Worm (Caenorhabditis elegans): ENCODE data around the gene oatr-1.

Gene oatr-1

DNA sequence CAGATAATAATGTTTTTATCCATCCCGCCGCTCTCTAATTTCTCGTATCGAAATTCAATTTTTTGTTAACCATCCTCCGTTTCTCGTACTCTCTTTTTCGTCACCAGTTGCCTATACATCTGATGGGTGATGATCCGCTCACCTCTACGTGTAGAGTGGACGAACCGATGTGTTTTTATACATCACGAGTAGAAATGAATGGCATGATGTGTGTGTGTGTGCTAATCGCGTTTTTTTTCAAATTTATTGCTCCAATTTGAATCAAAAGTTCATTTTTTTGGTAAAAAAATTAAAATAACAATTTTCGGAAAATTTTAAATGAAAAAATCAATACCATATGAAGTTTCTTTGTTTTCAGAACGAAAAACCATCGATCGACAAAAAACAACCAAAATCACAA is 40.0 kb downstream of the oatr-1 start:
- TF ChIP-seq nhr-12 (tag; optimal IDR thresholded peaks at IDR 0.05) = no peak
- TF ChIP-seq lin-11 (tag; optimal IDR thresholded peaks at IDR 0.05) = no peak
- TF ChIP-seq nhr-129 (tag; optimal IDR thresholded peaks at IDR 0.05) = peak; percentile 19

DNA sequence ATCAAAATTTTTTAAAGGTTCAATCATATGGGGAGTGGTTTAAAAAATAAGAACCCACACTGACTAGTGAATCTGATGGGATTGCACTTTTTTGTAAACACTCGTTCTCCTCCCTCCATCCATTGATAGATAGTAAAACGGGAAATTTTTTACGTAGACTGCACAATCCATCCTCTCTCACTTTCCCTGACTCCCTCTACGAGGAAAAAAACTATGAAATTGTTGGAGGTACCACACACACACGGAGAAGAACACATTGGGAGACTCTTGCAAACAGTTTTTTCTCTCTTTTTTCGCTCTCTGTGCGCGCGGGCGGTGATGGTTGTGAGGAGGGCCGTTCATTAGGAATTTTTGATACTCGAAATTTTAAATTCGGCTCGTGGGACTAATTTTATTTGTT is 40.6 kb downstream of the oatr-1 start:
- TF ChIP-seq alr-1 (tag; optimal IDR thresholded peaks at IDR 0.05) (no peak), nhr-11 (tag; optimal IDR thresholded peaks at IDR 0.05) (no peak), snpc-4 (tag; optimal IDR thresholded peaks at IDR 0.05) (no peak), nhr-77 (tag; optimal IDR thresholded peaks at IDR 0.05) (no peak), nhr-129 (tag; optimal IDR thresholded peaks at IDR 0.05) (peak; percentile 8), lsy-2 (tag; optimal IDR thresholded peaks at IDR 0.05) (no peak), unc-55 (GFP tag; optimal IDR thresholded peaks at IDR 0.05) (peak; percentile 65)

DNA sequence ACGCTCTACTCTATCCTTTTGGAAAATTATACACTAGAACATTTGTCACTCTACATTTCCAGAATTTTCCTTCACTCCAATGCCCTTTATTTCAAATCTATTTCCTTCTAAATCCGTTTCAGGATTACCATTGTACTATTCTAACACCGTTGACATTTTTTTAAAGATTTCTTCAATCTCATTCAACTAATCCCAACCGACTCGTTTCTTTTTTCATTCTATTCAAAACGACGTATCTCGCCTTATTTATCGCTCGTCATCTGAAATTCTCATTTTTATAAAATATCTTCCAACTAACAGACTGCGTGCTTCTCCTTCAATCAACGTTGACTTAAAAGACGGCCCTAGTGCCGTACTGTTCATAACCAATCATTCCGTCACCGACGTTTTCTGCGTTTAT is 42.9 kb downstream of the oatr-1 start, which contains the start of gene akap-1:
TSS of gene akap-1 (plus strand) at position 301 of the 400 bp plus-strand sequence.
- TF ChIP-seq elt-3 (tag; optimal IDR thresholded peaks at IDR 0.05) (no peak), ceh-16 (tag; optimal IDR thresholded peaks at IDR 0.05) (no peak), fos-1 (tag; optimal IDR thresholded peaks at IDR 0.05) (no peak), sem-4 (tag; optimal IDR thresholded peaks at IDR 0.05) (no peak), Y55F3AM.14 (GFP tag; optimal IDR thresholded peaks at IDR 0.05) (no peak), unc-62 (GFP tag; optimal IDR thresholded peaks at IDR 0.05) (no peak), ama-1 (optimal IDR thresholded peaks at IDR 0.05) (no peak), nhr-6 (tag; optimal IDR thresholded peaks at IDR 0.05) (no peak)

DNA sequence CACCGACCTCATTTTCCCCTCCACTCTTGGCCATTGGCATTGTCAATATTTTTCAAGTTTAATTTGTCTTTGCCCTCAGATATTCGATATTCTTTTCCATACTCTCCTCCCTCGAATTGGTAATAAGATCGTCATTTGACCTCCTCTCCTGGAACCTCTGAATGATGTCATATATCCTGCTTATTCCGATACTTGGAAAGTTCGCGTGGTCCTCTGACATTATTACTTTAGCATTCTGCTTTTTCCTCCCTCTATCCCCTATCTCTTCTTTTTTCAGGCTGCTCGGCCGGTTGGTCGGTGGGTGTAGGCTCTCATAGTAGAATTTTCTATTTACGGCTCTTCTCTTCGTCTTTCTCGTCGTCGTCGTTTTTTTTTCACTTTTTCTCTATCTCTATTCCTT is 43.5 kb downstream of the oatr-1 start:
- TF ChIP-seq ztf-4 (tag; optimal IDR thresholded peaks at IDR 0.05) (no peak), sma-3 (GFP tag; optimal IDR thresholded peaks at IDR 0.05) (no peak), unc-55 (GFP tag; optimal IDR thresholded peaks at IDR 0.05) (peak; percentile 34), ceh-16 (tag; optimal IDR thresholded peaks at IDR 0.05) (no peak), nhr-237 (tag; optimal IDR thresholded peaks at IDR 0.05) (no peak), R02D3.7 (tag; optimal IDR thresholded peaks at IDR 0.05) (no peak), Y55F3AM.14 (GFP tag; optimal IDR thresholded peaks at IDR 0.05) (no peak), nhr-77 (tag; optimal IDR thresholded peaks at IDR 0.05) (no peak), nhr-23 (tag; optimal IDR thresholded peaks at IDR 0.05) (no peak), F13H6.1 (tag; optimal IDR thresholded peaks at IDR 0.05) (peak; percentile 47), ceh-82 (tag; optimal IDR thresholded peaks at IDR 0.05) (no peak), mdl-1 (tag; optimal IDR thresholded peaks at IDR 0.05) (no peak), lin-11 (tag; optimal IDR thresholded peaks at IDR 0.05) (no peak), nhr-21 (tag; optimal IDR thresholded peaks at IDR 0.05) (no peak), crh-2 (tag; optimal IDR thresholded peaks at IDR 0.05) (peak; percentile 33), gmeb-1 (tag; optimal IDR thresholded peaks at IDR 0.05) (no peak), ZK546.5 (tag; optimal IDR thresholded peaks at IDR 0.05) (no peak), sma-9 (GFP tag; optimal IDR thresholded peaks at IDR 0.05) (peak; percentile 52), sma-9 (tag; optimal IDR thresholded peaks at IDR 0.05) (no peak), lin-13 (GFP tag; optimal IDR thresholded peaks at IDR 0.05) (no peak), mbf-1 (tag; optimal IDR thresholded peaks at IDR 0.05) (no peak), snpc-4 (tag; optimal IDR thresholded peaks at IDR 0.05) (no peak), peb-1 (tag; optimal IDR thresholded peaks at IDR 0.05) (no peak), sem-4 (tag; optimal IDR thresholded peaks at IDR 0.05) (peak; percentile 42), zag-1 (tag; optimal IDR thresholded peaks at IDR 0.05) (peak; percentile 65), nhr-129 (tag; optimal IDR thresholded peaks at IDR 0.05) (peak; percentile 30), mab-5 (tag; optimal IDR thresholded peaks at IDR 0.05) (no peak), lin-39 (tag; optimal IDR thresholded peaks at IDR 0.05) (no peak), C34F6.9 (tag; optimal IDR thresholded peaks at IDR 0.05) (peak; percentile 66), nhr-25 (tag; optimal IDR thresholded peaks at IDR 0.05) (no peak), unc-39 (tag; optimal IDR thresholded peaks at IDR 0.05) (no peak), skn-1 (tag; optimal IDR thresholded peaks at IDR 0.05) (no peak), lsy-2 (tag; optimal IDR thresholded peaks at IDR 0.05) (peak in 1 of 2 experiments; percentile 43), ama-1 (optimal IDR thresholded peaks at IDR 0.05) (peak; percentile 27), blmp-1 (tag; optimal IDR thresholded peaks at IDR 0.05; ENCODE audit: insufficient read depth) (no peak), nhr-10 (tag; optimal IDR thresholded peaks at IDR 0.05) (no peak), unc-62 (GFP tag; optimal IDR thresholded peaks at IDR 0.05) (no peak), elt-1 (tag; optimal IDR thresholded peaks at IDR 0.05) (no peak), ztf-1 (GFP tag; conservative IDR thresholded peaks at IDR 0.05) (no peak), egl-27 (tag; optimal IDR thresholded peaks at IDR 0.05) (no peak), fos-1 (tag; optimal IDR thresholded peaks at IDR 0.05) (no peak), ztf-11 (tag; optimal IDR thresholded peaks at IDR 0.05) (no peak), dmd-4 (tag; optimal IDR thresholded peaks at IDR 0.05) (no peak), nhr-12 (tag; optimal IDR thresholded peaks at IDR 0.05) (no peak), nhr-6 (tag; optimal IDR thresholded peaks at IDR 0.05) (peak; percentile 18), alr-1 (tag; optimal IDR thresholded peaks at IDR 0.05) (no peak)
